Worm (Caenorhabditis elegans) whole organism, young adult: ENCODE results near the gene T05H4.3.

ENCODE experiments used
- B0019.2 ChIP-seq: fragments of 200-800 bp; sonication (Bioruptor generic); conservative IDR thresholded peaks from 2 replicates; pipeline ENCODE4 v1.3.6; 2022; ENCODE audit warnings: missing genetic modification reagents, missing genetic modification characterization, missing compliant biosample characterization
- B0261.1 ChIP-seq: sonication (generic microtip); optimal IDR thresholded peaks from 2 replicates; lab custom pipeline; 2016; ENCODE audit warnings: mild to moderate bottlenecking, missing genetic modification characterization, moderate library complexity, missing compliant biosample characterization
- C06A6.2 ChIP-seq: fragments of 200-800 bp; sonication (Bioruptor generic); conservative IDR thresholded peaks from 2 replicates; pipeline ENCODE4 v1.3.6; 2022; ENCODE audit warnings: missing genetic modification characterization, missing compliant biosample characterization
- F10E7.11 ChIP-seq: sonication (generic microtip); optimal IDR thresholded peaks from 2 replicates; lab custom pipeline; 2017; ENCODE audit warnings: mild to moderate bottlenecking, missing genetic modification characterization, moderate library complexity, missing compliant biosample characterization
- F22D6.2 ChIP-seq: sonication (generic microtip); optimal IDR thresholded peaks from 2 replicates; lab custom pipeline; 2016; ENCODE audit warnings: mild to moderate bottlenecking, missing genetic modification characterization, missing compliant biosample characterization
- F37B4.10 ChIP-seq: fragments of 200-800 bp; sonication (Bioruptor generic); IDR thresholded peaks from 2 replicates; pipeline ENCODE4 v1.3.6; 2022; ENCODE audit warnings: missing genetic modification characterization, missing compliant biosample characterization
- F39B2.1 ChIP-seq: fragments of 200-800 bp; sonication (Bioruptor generic); IDR thresholded peaks from 2 replicates; pipeline ENCODE4 v1.3.6; 2022; ENCODE audit warnings: missing genetic modification reagents, missing genetic modification characterization, missing compliant biosample characterization
- F49E8.2 ChIP-seq: sonication (generic microtip); optimal IDR thresholded peaks from 3 replicates; lab custom pipeline; 2017; ENCODE audit warnings: missing genetic modification characterization, mild to moderate bottlenecking, missing compliant biosample characterization, antibody characterized with exemption, moderate library complexity; ENCODE audit not compliant: insufficient read depth
- F57A8.1 ChIP-seq: fragments of 200-800 bp; sonication (Bioruptor generic); optimal IDR thresholded peaks from 2 replicates; lab custom pipeline; 2018; ENCODE audit warnings: mild to moderate bottlenecking, missing genetic modification characterization, moderate library complexity, missing compliant biosample characterization
- K12H6.12 ChIP-seq: fragments of 200-800 bp; sonication (Bioruptor generic); optimal IDR thresholded peaks from 2 replicates; lab custom pipeline; 2018; ENCODE audit warnings: mild to moderate bottlenecking, missing genetic modification characterization, missing compliant biosample characterization
- Y53F4B.3 ChIP-seq: fragments of 200-800 bp; sonication (Bioruptor generic); IDR thresholded peaks from 2 replicates; pipeline ENCODE4 v1.3.6; 2022; ENCODE audit warnings: missing genetic modification reagents, missing genetic modification characterization, missing compliant biosample characterization
- aptf-2 ChIP-seq: fragments of 200-800 bp; sonication (Bioruptor generic); conservative IDR thresholded peaks from 2 replicates; pipeline ENCODE4 v1.3.6; 2022; ENCODE audit warnings: missing genetic modification reagents, missing genetic modification characterization, missing compliant biosample characterization
- atf-7 ChIP-seq: sonication (generic microtip); optimal IDR thresholded peaks from 2 replicates; lab custom pipeline; 2017; ENCODE audit warnings: mild to moderate bottlenecking, missing genetic modification characterization, missing compliant biosample characterization
- attf-6 ChIP-seq: fragments of 200-800 bp; sonication (Bioruptor generic); IDR thresholded peaks from 2 replicates; pipeline ENCODE4 v1.3.6; 2022; ENCODE audit warnings: missing genetic modification reagents, missing genetic modification characterization, missing compliant biosample characterization
- bed-2 ChIP-seq: fragments of 200-800 bp; sonication (Bioruptor generic); IDR thresholded peaks from 2 replicates; pipeline ENCODE4 v1.3.6; 2022; ENCODE audit warnings: missing genetic modification reagents, missing genetic modification characterization, missing compliant biosample characterization
- ceh-27 ChIP-seq: fragments of 200-800 bp; sonication (Bioruptor generic); optimal IDR thresholded peaks from 2 replicates; lab custom pipeline; 2018; ENCODE audit warnings: mild to moderate bottlenecking, missing genetic modification characterization, moderate library complexity, missing compliant biosample characterization
- chd-7 ChIP-seq: sonication (generic microtip); optimal IDR thresholded peaks from 2 replicates; lab custom pipeline; 2016; ENCODE audit warnings: mild to moderate bottlenecking, missing genetic modification characterization, moderate library complexity, missing compliant biosample characterization
- dox-1 ChIP-seq: fragments of 200-800 bp; sonication (Bioruptor generic); IDR thresholded peaks from 2 replicates; pipeline ENCODE4 v1.3.6; 2022; ENCODE audit warnings: missing genetic modification reagents, missing genetic modification characterization, missing compliant biosample characterization
- dpff-1 ChIP-seq: sonication (generic microtip); optimal IDR thresholded peaks from 2 replicates; lab custom pipeline; 2017; ENCODE audit warnings: mild to moderate bottlenecking, missing genetic modification characterization, missing compliant biosample characterization
- efl-1 ChIP-seq: fragments of 150-350 bp; optimal IDR thresholded peaks from 2 replicates; lab custom pipeline; 2014; ENCODE audit warnings: missing biosample characterization, missing genetic modification reagents, missing genetic modification characterization
- egl-18 ChIP-seq: fragments of 200-800 bp; sonication (Bioruptor generic); IDR thresholded peaks from 2 replicates; pipeline ENCODE4 v1.3.6; 2022; ENCODE audit warnings: missing genetic modification reagents, missing genetic modification characterization, missing compliant biosample characterization
- egl-44 ChIP-seq: fragments of 200-800 bp; sonication (Bioruptor generic); IDR thresholded peaks from 2 replicates; pipeline ENCODE4 v1.3.6; 2022; ENCODE audit warnings: missing genetic modification reagents, missing genetic modification characterization, missing compliant biosample characterization
- him-1 ChIP-seq: sonication (generic microtip); optimal IDR thresholded peaks from 2 replicates; lab custom pipeline; 2016; ENCODE audit warnings: missing genotype, missing genetic modification reagents, missing genetic modification characterization, missing compliant biosample characterization
- hmg-20 ChIP-seq: fragments of 200-800 bp; sonication (Bioruptor generic); IDR thresholded peaks from 2 replicates; pipeline ENCODE4 v1.3.6; 2022; ENCODE audit warnings: missing genetic modification reagents, missing genetic modification characterization, missing compliant biosample characterization
- hrde-1 ChIP-seq: sonication (generic microtip); optimal IDR thresholded peaks from 2 replicates; lab custom pipeline; 2016; ENCODE audit warnings: missing genetic modification characterization, mild to moderate bottlenecking, missing compliant biosample characterization, moderate library complexity, missing genotype, missing genetic modification reagents, borderline replicate concordance
- hsf-1 ChIP-seq: fragments of 200-800 bp; sonication (Bioruptor generic); IDR thresholded peaks from 2 replicates; pipeline ENCODE4 v1.3.6; 2022; ENCODE audit warnings: missing genetic modification reagents, missing genetic modification characterization, missing compliant biosample characterization
- lag-1 ChIP-seq: fragments of 200-800 bp; sonication (Bioruptor generic); IDR thresholded peaks from 2 replicates; pipeline ENCODE4 v1.3.6; 2022; ENCODE audit warnings: missing genetic modification reagents, missing genetic modification characterization, missing compliant biosample characterization
- lin-35 ChIP-seq, 3 experiments: fragments of 150-350 bp in 2 of 3; sonication (generic microtip) in 1 of 3; optimal IDR thresholded peaks; 2 replicates each; lab custom pipeline; 2014 to 2018; ENCODE audit warnings: missing biosample characterization in 3 of 3, missing genetic modification characterization in 3 of 3, missing genetic modification reagents in 3 of 3
- lin-54 ChIP-seq: fragments of 200-800 bp; sonication (Bioruptor generic); optimal IDR thresholded peaks from 2 replicates; lab custom pipeline; 2018; ENCODE audit warnings: mild to moderate bottlenecking, missing genetic modification characterization, missing compliant biosample characterization
- lir-1 ChIP-seq: fragments of 200-800 bp; sonication (Bioruptor generic); conservative IDR thresholded peaks from 2 replicates; pipeline ENCODE4 v1.3.6; 2022; ENCODE audit warnings: missing genetic modification reagents, missing genetic modification characterization, missing compliant biosample characterization
- mcd-1 ChIP-seq: fragments of 200-800 bp; sonication (Bioruptor generic); IDR thresholded peaks from 2 replicates; pipeline ENCODE4 v1.3.6; 2022; ENCODE audit warnings: missing genetic modification reagents, missing genetic modification characterization, missing compliant biosample characterization
- nhr-120 ChIP-seq: fragments of 200-800 bp; sonication (Bioruptor generic); IDR thresholded peaks from 2 replicates; pipeline ENCODE4 v1.3.6; 2022; ENCODE audit warnings: missing genetic modification characterization, missing compliant biosample characterization
- nhr-179 ChIP-seq: sonication (generic microtip); optimal IDR thresholded peaks from 2 replicates; lab custom pipeline; 2016; ENCODE audit warnings: mild to moderate bottlenecking, missing genetic modification characterization, missing compliant biosample characterization
- nhr-80 ChIP-seq: sonication (generic microtip); optimal IDR thresholded peaks from 2 replicates; lab custom pipeline; 2016; ENCODE audit warnings: missing genetic modification characterization, missing compliant biosample characterization
- rpc-1 ChIP-seq, 2 experiments: fragments of 150-350 bp in 1 of 2; sonication (generic microtip) in 1 of 2; optimal IDR thresholded peaks; 2 replicates each; lab custom pipeline; 2014 to 2018; ENCODE audit warnings: missing biosample characterization in 1 of 2, missing genetic modification characterization in 1 of 2, missing genetic modification reagents in 1 of 2, missing genotype in 1 of 2
- tbx-9 ChIP-seq: sonication (generic microtip); optimal IDR thresholded peaks from 2 replicates; lab custom pipeline; 2016; ENCODE audit warnings: borderline replicate concordance, missing genetic modification characterization, inconsistent platforms, missing compliant biosample characterization
- zim-3 ChIP-seq: sonication (generic microtip); optimal IDR thresholded peaks from 2 replicates; lab custom pipeline; 2017; ENCODE audit warnings: mild to moderate bottlenecking, missing genetic modification characterization, moderate library complexity, missing compliant biosample characterization
- ztf-18 ChIP-seq: sonication (generic microtip); optimal IDR thresholded peaks from 2 replicates; lab custom pipeline; 2016; ENCODE audit warnings: missing genotype, mild to moderate bottlenecking, missing genetic modification characterization, missing compliant biosample characterization
- ztf-28 ChIP-seq: fragments of 200-800 bp; sonication (Bioruptor generic); IDR thresholded peaks from 2 replicates; pipeline ENCODE4 v1.3.6; 2022; ENCODE audit warnings: missing genetic modification reagents, missing genetic modification characterization, missing compliant biosample characterization
- ztf-3 ChIP-seq: fragments of 200-800 bp; sonication (Bioruptor generic); optimal IDR thresholded peaks from 2 replicates; lab custom pipeline; 2018; ENCODE audit warnings: mild to moderate bottlenecking, missing genetic modification characterization, missing compliant biosample characterization

T05H4.3 gene

ce11 chrV:6488849-6489248 lies 46.7 kb downstream of the T05H4.3 start, which contains the start of gene lec-10:
TSS of gene lec-10 (minus strand) at chrV:6489120.
- TF ChIP-seq hsf-1 (GFP tag; lab: Robert Waterston, UW) (peak; percentile 60; the same call in 1 of the 2 replicates), ztf-18 (tag; lab: Kevin White, UChicago) (no peak), lag-1 (no peak), egl-18 (GFP tag; lab: Robert Waterston, UW) (no peak), nhr-120 (GFP tag; lab: Robert Waterston, UW) (no peak), dox-1 (GFP tag; lab: Robert Waterston, UW) (0 out of 2 replicates have a peak, but pooled peaks have one; percentile 4), lin-35 (GFP tag; optimal IDR thresholded peaks at IDR 0.05; lab: Kevin White, UChicago) (no peak), hmg-20 (GFP tag; lab: Robert Waterston, UW) (no peak), lir-1 (GFP tag; lab: Robert Waterston, UW) (no peak), atf-7 (tag; lab: Kevin White, UChicago) (peak; percentile 55), efl-1 (GFP tag; lab: Kevin White, UChicago) (no peak), aptf-2 (no peak), nhr-80 (tag; lab: Kevin White, UChicago) (peak; percentile 84), Y53F4B.3 (GFP tag; lab: Robert Waterston, UW) (no peak)

ce11 chrV:6492497-6492896 lies 50.4 kb downstream of the T05H4.3 start:
- TF ChIP-seq nhr-179 (tag; lab: Kevin White, UChicago) (no peak), nhr-80 (tag; lab: Kevin White, UChicago) (peak; percentile 65)

- TF ChIP-seq ztf-18 (tag; lab: Kevin White, UChicago): no peak
- no peak for TF ChIP-seq F39B2.1 (GFP tag; lab: Robert Waterston, UW)
- TF ChIP-seq hmg-20 (GFP tag; lab: Robert Waterston, UW): no peak
- no peak for TF ChIP-seq hrde-1 (tag; lab: Kevin White, UChicago)
- TF ChIP-seq bed-2 (GFP tag; lab: Robert Waterston, UW): no peak
- TF ChIP-seq B0261.1 (tag; lab: Kevin White, UChicago): no peak
- TF ChIP-seq, all 124 proteins: peak for 0
These were observed 51.7 kb downstream of the T05H4.3 start, which contains the start of gene cpt-6 for ce11 chrV:6493821-6494220. TSS of gene cpt-6 (minus strand) at chrV:6493921.

- TF ChIP-seq F57A8.1 (no peak), dpff-1 (tag; lab: Kevin White, UChicago) (no peak), lir-1 (GFP tag; lab: Robert Waterston, UW) (no peak), him-1 (tag; lab: Kevin White, UChicago) (no peak), rpc-1 (optimal IDR thresholded peaks at IDR 0.05; lab: Kevin White, UChicago) (no peak), rpc-1 (tag; optimal IDR thresholded peaks at IDR 0.05; lab: Kevin White, UChicago) (no peak), nhr-80 (tag; lab: Kevin White, UChicago) (peak; percentile 26), B0019.2 (no peak), chd-7 (tag; lab: Kevin White, UChicago) (no peak)
These were observed 53.2 kb downstream of the T05H4.3 start for ce11 chrV:6495353-6495752.

ce11 chrV:6496611-6497158 lies 54.5 kb downstream of the T05H4.3 start, which contains the start of gene dgtr-1:
TSS of gene dgtr-1 (plus strand) at chrV:6497108.
- TF ChIP-seq tbx-9 (tag; lab: Kevin White, UChicago) (no peak), lin-35 (GFP tag; optimal IDR thresholded peaks at IDR 0.05; lab: Kevin White, UChicago) (no peak), ceh-27 (GFP tag; lab: Kevin White, UChicago) (no peak), lin-54 (GFP tag; lab: Kevin White, UChicago) (peak; percentile 54), attf-6 (GFP tag; lab: Robert Waterston, UW) (no peak), F22D6.2 (tag; lab: Kevin White, UChicago) (no peak), F10E7.11 (no peak), him-1 (tag; lab: Kevin White, UChicago) (peak; percentile 18), ztf-3 (GFP tag; lab: Kevin White, UChicago) (no peak), K12H6.12 (tag; lab: Kevin White, UChicago) (no peak), zim-3 (no peak), F37B4.10 (GFP tag; lab: Robert Waterston, UW) (no peak), egl-44 (GFP tag; lab: Robert Waterston, UW) (no peak), F39B2.1 (GFP tag; lab: Robert Waterston, UW) (no peak), mcd-1 (GFP tag; lab: Robert Waterston, UW) (no peak), F49E8.2 (tag; lab: Kevin White, UChicago) (no peak), C06A6.2 (GFP tag; lab: Robert Waterston, UW) (no peak), Y53F4B.3 (GFP tag; lab: Robert Waterston, UW) (no peak), ztf-28 (no peak)
